Worm (Caenorhabditis elegans) whole organism, L4 larva: ENCODE measurements around the gene T07C12.10.

Experiments
- ceh-82 ChIP-seq: sonication (generic microtip); optimal IDR thresholded peaks from 2 replicates; lab custom pipeline; 2017; ENCODE audit warnings: missing biosample characterization, missing genetic modification characterization
- lin-13 ChIP-seq: fragments of 150-350 bp; optimal IDR thresholded peaks from 2 replicates; lab custom pipeline; 2014; ENCODE audit warnings: missing biosample characterization, missing genetic modification reagents, missing genetic modification characterization
- madf-5 ChIP-seq, 2 experiments: fragments of 200-800 bp; sonication (Bioruptor generic); IDR thresholded peaks; 2 replicates each; pipeline ENCODE4 v1.3.6; 2022; ENCODE audit warnings: missing compliant biosample characterization in 2 of 2, missing genetic modification characterization in 2 of 2
- nhr-237 ChIP-seq: sonication (generic microtip); optimal IDR thresholded peaks from 2 replicates; lab custom pipeline; 2017; ENCODE audit warnings: missing biosample characterization, missing genetic modification characterization
- nhr-76 ChIP-seq: fragments of 150-350 bp; optimal IDR thresholded peaks from 2 replicates; lab custom pipeline; 2014; ENCODE audit warnings: missing biosample characterization, missing genetic modification characterization
- pha-4 ChIP-seq, 2 experiments: fragments of 150-350 bp in 1 of 2; fragments of 200-800 bp in 1 of 2; sonication (Bioruptor generic) in 1 of 2; IDR thresholded peaks in 1 of 2; optimal IDR thresholded peaks in 1 of 2; 2 replicates each; pipeline versions ENCODE4 v1.3.6 to Lab custom; 2014 to 2022; ENCODE audit warnings: missing genetic modification characterization in 2 of 2, missing genetic modification reagents in 2 of 2, missing biosample characterization in 1 of 2, missing compliant biosample characterization in 1 of 2
- unc-130 ChIP-seq: sonication (generic microtip); optimal IDR thresholded peaks from 2 replicates; lab custom pipeline; 2016; ENCODE audit warnings: missing genetic modification reagents, missing genetic modification characterization, missing compliant biosample characterization

- no peak for TF ChIP-seq unc-130 (GFP tag; lab: Kevin White, UChicago)
- no peak for TF ChIP-seq pha-4 (GFP tag; IDR thresholded peaks at IDR 0.05; lab: Robert Waterston, UW)
- no peak for TF ChIP-seq pha-4 (tag; optimal IDR thresholded peaks at IDR 0.05; lab: Kevin White, UChicago)
- TF ChIP-seq nhr-237 (tag; lab: Kevin White, UChicago) = no peak
- no peak for TF ChIP-seq ceh-82
- TF ChIP-seq nhr-76 = no peak
- TF ChIP-seq lin-13 (GFP tag; lab: Kevin White, UChicago) = no peak
- TF ChIP-seq madf-5 (GFP tag; IDR thresholded peaks at IDR 0.05; lab: Robert Waterston, UW) = no peak
These were observed 16.2 kb downstream of the T07C12.10 start, which contains the start of gene sre-28 for ce11 chrV:9944093-9944492.
